Fruit fly (Drosophila melanogaster): ENCODE measurements around the gene CG18094.

Gene CG18094

DNA sequence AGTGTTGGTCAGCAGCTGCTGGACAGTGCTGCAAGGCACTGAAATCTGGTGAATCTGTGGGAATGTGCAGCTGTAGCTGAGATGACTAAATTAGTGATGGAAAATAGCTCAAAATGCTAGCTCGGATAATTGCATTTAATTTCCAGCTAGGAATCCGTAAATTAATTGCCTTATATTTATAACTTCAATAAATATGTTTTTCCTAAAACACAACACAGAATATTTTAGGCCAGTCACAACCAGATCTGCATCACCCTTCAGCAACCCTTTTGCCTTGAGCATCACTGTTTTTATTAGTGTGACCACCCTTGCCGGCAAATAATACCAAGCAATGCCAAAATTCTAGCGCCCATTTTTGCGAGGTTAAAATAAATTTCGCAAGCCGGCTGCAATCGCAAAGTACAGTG lies 45.3 kb upstream of the CG18094 start, which contains the start of gene Hs2st (continued):
- TF ChIP-seq CG3919 (GFP tag; optimal IDR thresholded peaks at IDR 0.05) (peak; percentile 92), CG7368 (GFP tag; optimal IDR thresholded peaks at IDR 0.05) (peak; percentile 83), Hr38 (GFP tag; optimal IDR thresholded peaks at IDR 0.05) (peak; percentile 53), esn (GFP tag; optimal IDR thresholded peaks at IDR 0.05) (peak; percentile 95), CG9139 (GFP tag; optimal IDR thresholded peaks at IDR 0.05) (no peak), fd85E (GFP tag; optimal IDR thresholded peaks at IDR 0.05) (peak; percentile 72), Eip93F (GFP tag; optimal IDR thresholded peaks at IDR 0.05) (peak; percentile 79), acj6 (GFP tag; optimal IDR thresholded peaks at IDR 0.05) (peak; percentile 95)

dm6 chr2L:19452535-19453317 lies 37.3 kb upstream of the CG18094 start:
- peak; percentile 62; the same call in 2 of the 3 replicates for TF ChIP-seq eg (GFP tag; IDR thresholded peaks at IDR 0.05)
- peak; percentile 39 for TF ChIP-seq lz (GFP tag; optimal IDR thresholded peaks at IDR 0.05)
- TF ChIP-seq Blimp-1 (GFP tag; optimal IDR thresholded peaks at IDR 0.05), result no peak
- peak; percentile 35 for TF ChIP-seq CG3919 (GFP tag; optimal IDR thresholded peaks at IDR 0.05)
- TF ChIP-seq salr (GFP tag; optimal IDR thresholded peaks at IDR 0.05), result peak in 1 of 2 experiments; percentile 3
- peak; percentile 58 for TF ChIP-seq CG32006 (GFP tag; optimal IDR thresholded peaks at IDR 0.05)
- no peak for TF ChIP-seq CG8319 (GFP tag; optimal IDR thresholded peaks at IDR 0.05)
- TF ChIP-seq net (GFP tag; optimal IDR thresholded peaks at IDR 0.05), result peak; percentile 27
- peak; percentile 54 for TF ChIP-seq svp (GFP tag)
- TF ChIP-seq CG6808 (GFP tag; optimal IDR thresholded peaks at IDR 0.05), result peak; percentile 38
- peak; percentile 30 for TF ChIP-seq Smox (GFP tag; optimal IDR thresholded peaks at IDR 0.05)
- peak; percentile 17 for TF ChIP-seq Hr39 (GFP tag; optimal IDR thresholded peaks at IDR 0.05)
- TF ChIP-seq achi (GFP tag; optimal IDR thresholded peaks at IDR 0.05), result peak; percentile 49
- peak; percentile 40 for TF ChIP-seq Sox14 (GFP tag; optimal IDR thresholded peaks at IDR 0.05)
- no peak for TF ChIP-seq Sox15 (GFP tag; optimal IDR thresholded peaks at IDR 0.05)
- no peak for TF ChIP-seq Gug (GFP tag; IDR thresholded peaks at IDR 0.05)
- TF ChIP-seq dsx (GFP tag; optimal IDR thresholded peaks at IDR 0.05; ENCODE audit: poor library complexity, severe bottlenecking), result no peak
- peak; percentile 43 for TF ChIP-seq OdsH (GFP tag; optimal IDR thresholded peaks at IDR 0.05)
- peak; percentile 22 for TF ChIP-seq acj6 (GFP tag; optimal IDR thresholded peaks at IDR 0.05)
- no peak for TF ChIP-seq spab (GFP tag; optimal IDR thresholded peaks at IDR 0.05)
- TF ChIP-seq CG6163 (GFP tag; IDR thresholded peaks at IDR 0.05), result 0 out of 3 replicates have a peak, but pooled peaks have one; percentile 61
- no peak for TF ChIP-seq Sox102F (GFP tag; optimal IDR thresholded peaks at IDR 0.05)
- TF ChIP-seq CG34406 (GFP tag; optimal IDR thresholded peaks at IDR 0.05), result peak; percentile 10
- TF ChIP-seq CG11902 (GFP tag; optimal IDR thresholded peaks at IDR 0.05), result no peak
- peak; percentile 22 for TF ChIP-seq esn (GFP tag; optimal IDR thresholded peaks at IDR 0.05)
- peak; percentile 29 for TF ChIP-seq dac (GFP tag; optimal IDR thresholded peaks at IDR 0.05)
- TF ChIP-seq CG16779 (tag; optimal IDR thresholded peaks at IDR 0.05), result no peak
- peak in 1 of 2 experiments; percentile 24 for TF ChIP-seq ss (GFP tag; optimal IDR thresholded peaks at IDR 0.05)
- TF ChIP-seq CG3032 (tag; optimal IDR thresholded peaks at IDR 0.05), result no peak
- TF ChIP-seq CG6276 (GFP tag; optimal IDR thresholded peaks at IDR 0.05), result peak; percentile 39
- peak; percentile 59 for TF ChIP-seq CG15336 (GFP tag; IDR thresholded peaks at IDR 0.05)
- peak; percentile 9 for TF ChIP-seq Lpt (GFP tag; optimal IDR thresholded peaks at IDR 0.05)
- no peak for TF ChIP-seq CG11762 (GFP tag; optimal IDR thresholded peaks at IDR 0.05; ENCODE audit: insufficient read depth)
- no peak for TF ChIP-seq CG10669 (GFP tag; optimal IDR thresholded peaks at IDR 0.05)
- TF ChIP-seq CG11294 (GFP tag; IDR thresholded peaks at IDR 0.05), result peak; percentile 18; the same call in 1 of the 2 replicates
- TF ChIP-seq CG6854 (GFP tag; optimal IDR thresholded peaks at IDR 0.05), result no peak
- peak; percentile 41 for TF ChIP-seq pdm3 (GFP tag; optimal IDR thresholded peaks at IDR 0.05)
- peak; percentile 72 for TF ChIP-seq CG8119 (GFP tag; IDR thresholded peaks at IDR 0.05)
- TF ChIP-seq Ets21C (GFP tag; optimal IDR thresholded peaks at IDR 0.05), result no peak
- TF ChIP-seq Ets96B (tag; optimal IDR thresholded peaks at IDR 0.05), result no peak
- no peak for TF ChIP-seq CG9139 (GFP tag; optimal IDR thresholded peaks at IDR 0.05)
- TF ChIP-seq CG1621 (tag; optimal IDR thresholded peaks at IDR 0.05), result no peak
- peak; percentile 13 for TF ChIP-seq topi (GFP tag; optimal IDR thresholded peaks at IDR 0.05)
- no peak for TF ChIP-seq Eip93F (GFP tag; optimal IDR thresholded peaks at IDR 0.05)
